Fruit fly (Drosophila melanogaster): ENCODE data around the gene BBS1.

The BBS1 gene

dm6 chr3L:7125289-7125955, at the start of gene BBS1, which contains the start of gene msl-3:
Gene BBS1, plus strand, starts transcription at chr3L:7125905.
Gene msl-3, minus strand, starts transcription at chr3L:7125533.
- TF ChIP-seq CTCF (optimal IDR thresholded peaks at IDR 0.05) (no peak), CG8478 (optimal IDR thresholded peaks at IDR 0.05) (no peak)

dm6 chr3L:7077258-7077657, 48.4 kb upstream of the BBS1 start, which contains the start of gene CG8641:
Gene CG8641, minus strand, starts transcription at chr3L:7077462.
- no peak for TF ChIP-seq CTCF (optimal IDR thresholded peaks at IDR 0.05)
- TF ChIP-seq CG8478 (optimal IDR thresholded peaks at IDR 0.05): no peak

- TF ChIP-seq CG8478 (optimal IDR thresholded peaks at IDR 0.05) (no peak), CTCF (optimal IDR thresholded peaks at IDR 0.05) (no peak)
Measured at dm6 chr3L:7082168-7082567, 43.5 kb upstream of the BBS1 start.

dm6 chr3L:7086093-7086492, 39.6 kb upstream of the BBS1 start:
- TF ChIP-seq CTCF (optimal IDR thresholded peaks at IDR 0.05) (no peak), CG8478 (optimal IDR thresholded peaks at IDR 0.05) (no peak)

- TF ChIP-seq CG8478 (optimal IDR thresholded peaks at IDR 0.05) (no peak), CTCF (optimal IDR thresholded peaks at IDR 0.05) (no peak)
Measured at dm6 chr3L:7086558-7087059, 39.1 kb upstream of the BBS1 start, which contains the start of gene Cpr65Ea. Gene Cpr65Ea, minus strand, starts transcription at chr3L:7086608.

- TF ChIP-seq CG8478 (optimal IDR thresholded peaks at IDR 0.05): no peak
- TF ChIP-seq CTCF (optimal IDR thresholded peaks at IDR 0.05): no peak
Measured at dm6 chr3L:7087347-7087746, 38.4 kb upstream of the BBS1 start.

- TF ChIP-seq CTCF (optimal IDR thresholded peaks at IDR 0.05) (no peak), CG8478 (optimal IDR thresholded peaks at IDR 0.05) (no peak)
Measured at dm6 chr3L:7088687-7089086, 37.0 kb upstream of the BBS1 start, which contains the start of gene Cpr65Eb. Gene Cpr65Eb, minus strand, starts transcription at chr3L:7088787.

dm6 chr3L:7090764-7091163, 34.9 kb upstream of the BBS1 start:
- TF ChIP-seq CG8478 (optimal IDR thresholded peaks at IDR 0.05) (no peak), CTCF (optimal IDR thresholded peaks at IDR 0.05) (no peak)

- no peak for TF ChIP-seq CTCF (optimal IDR thresholded peaks at IDR 0.05)
- TF ChIP-seq CG8478 (optimal IDR thresholded peaks at IDR 0.05): no peak
Measured at dm6 chr3L:7091331-7091904, 34.3 kb upstream of the BBS1 start.

dm6 chr3L:7092904-7093303, 32.8 kb upstream of the BBS1 start, which contains the start of gene Cpr65Ec:
Gene Cpr65Ec, plus strand, starts transcription at chr3L:7093204.
- TF ChIP-seq CTCF (optimal IDR thresholded peaks at IDR 0.05) (no peak), CG8478 (optimal IDR thresholded peaks at IDR 0.05) (no peak)

dm6 chr3L:7094020-7094419, 31.7 kb upstream of the BBS1 start:
- TF ChIP-seq CTCF (optimal IDR thresholded peaks at IDR 0.05): no peak
- TF ChIP-seq CG8478 (optimal IDR thresholded peaks at IDR 0.05): no peak

dm6 chr3L:7094548-7095072, 31.1 kb upstream of the BBS1 start, which contains the start of gene form3:
Gene form3, plus strand, starts transcription at chr3L:7094818.
- TF ChIP-seq CTCF (optimal IDR thresholded peaks at IDR 0.05) (no peak), CG8478 (optimal IDR thresholded peaks at IDR 0.05) (no peak)

- TF ChIP-seq CG8478 (optimal IDR thresholded peaks at IDR 0.05) (no peak), CTCF (optimal IDR thresholded peaks at IDR 0.05) (no peak)
Measured at dm6 chr3L:7096530-7096929, 29.2 kb upstream of the BBS1 start.

- TF ChIP-seq CTCF (optimal IDR thresholded peaks at IDR 0.05) (no peak), CG8478 (optimal IDR thresholded peaks at IDR 0.05) (no peak)
Measured at dm6 chr3L:7103941-7104340, 21.8 kb upstream of the BBS1 start.

- no peak for TF ChIP-seq CTCF (optimal IDR thresholded peaks at IDR 0.05)
- no peak for TF ChIP-seq CG8478 (optimal IDR thresholded peaks at IDR 0.05)
Measured at dm6 chr3L:7104485-7104884, 21.2 kb upstream of the BBS1 start.

dm6 chr3L:7105693-7106092, 20.0 kb upstream of the BBS1 start:
- TF ChIP-seq CTCF (optimal IDR thresholded peaks at IDR 0.05) (no peak), CG8478 (optimal IDR thresholded peaks at IDR 0.05) (no peak)

All from S2 (cell line).